Worm (Caenorhabditis elegans) whole organism, mixed stage, embryonic: ENCODE data around the gene F23H12.7.

Experiments
- ceh-39 ChIP-seq: fragments of 150-350 bp; optimal IDR thresholded peaks from 2 replicates; lab custom pipeline; 2014; ENCODE audit warnings: missing biosample characterization, missing genetic modification characterization
- ham-2 ChIP-seq: fragments of 200-800 bp; sonication (Bioruptor generic); optimal IDR thresholded peaks from 2 replicates; lab custom pipeline; 2018; ENCODE audit warnings: mild to moderate bottlenecking, missing genetic modification characterization, missing compliant biosample characterization
- nhr-76 ChIP-seq: sonication (generic microtip); optimal IDR thresholded peaks from 2 replicates; lab custom pipeline; 2017; ENCODE audit warnings: missing biosample characterization, missing genetic modification characterization
- snpc-4 ChIP-seq: fragments of 150-350 bp; optimal IDR thresholded peaks from 2 replicates; lab custom pipeline; 2014; ENCODE audit warnings: missing biosample characterization, missing genetic modification characterization

DNA sequence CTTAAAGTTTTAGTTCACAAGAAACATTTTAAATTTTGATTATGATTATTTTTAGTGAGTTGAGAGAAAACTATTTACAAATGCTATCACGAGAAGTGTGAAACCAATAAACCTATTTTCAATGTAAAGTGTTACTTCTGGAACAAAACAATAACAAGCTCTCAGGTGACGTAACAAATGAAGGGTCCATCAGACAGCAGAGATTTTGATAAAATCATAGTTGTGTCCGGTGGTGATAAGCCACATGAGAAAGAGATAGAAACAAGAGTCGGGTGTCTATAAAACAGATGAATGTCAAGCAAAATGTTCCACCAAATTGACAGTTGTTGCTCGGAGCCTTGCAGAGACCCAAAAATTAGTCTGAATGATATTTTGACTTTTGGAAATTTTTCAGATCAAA lies 37.1 kb upstream of the F23H12.7 start:
- TF ChIP-seq snpc-4 (tag; lab: Kevin White, UChicago) = no peak
- TF ChIP-seq ceh-39 (tag; lab: Kevin White, UChicago) = no peak
- no peak for TF ChIP-seq nhr-76 (tag; lab: Kevin White, UChicago)
- no peak for TF ChIP-seq ham-2 (GFP tag; lab: Kevin White, UChicago)
